Fruit fly (Drosophila melanogaster): ENCODE measurements around the gene AP-1-2beta.

The AP-1-2beta gene

dm6 chrX:19745908-19746604 is 15.3 kb downstream of the AP-1-2beta start, which contains the start of gene parvin:
TSS of gene parvin (plus strand) at chrX:19746041.
- peak; percentile 27 for TF ChIP-seq CG7101 (tag; optimal IDR thresholded peaks at IDR 0.05)
- TF ChIP-seq CG5204 (GFP tag; optimal IDR thresholded peaks at IDR 0.05), result no peak
- TF ChIP-seq tj (GFP tag; optimal IDR thresholded peaks at IDR 0.05), result peak; percentile 86

- no peak for TF ChIP-seq Crg-1 (GFP tag; optimal IDR thresholded peaks at IDR 0.05)
- no peak for TF ChIP-seq cnc (optimal IDR thresholded peaks at IDR 0.05)
- no peak for TF ChIP-seq Mnt (GFP tag; optimal IDR thresholded peaks at IDR 0.05)
- no peak for TF ChIP-seq CG33017 (tag; optimal IDR thresholded peaks at IDR 0.05)
- TF ChIP-seq Clk (GFP tag; optimal IDR thresholded peaks at IDR 0.05), result no peak
- no peak for TF ChIP-seq CG11617 (GFP tag; optimal IDR thresholded peaks at IDR 0.05)
- no peak for TF ChIP-seq cic (GFP tag; optimal IDR thresholded peaks at IDR 0.05)
- TF ChIP-seq tj (GFP tag; optimal IDR thresholded peaks at IDR 0.05), result no peak
Observed at dm6 chrX:19748014-19748413, 17.2 kb downstream of the AP-1-2beta start, which contains the start of gene Alr. TSS of gene Alr (plus strand) at chrX:19748314.

dm6 chrX:19748565-19748964 is 17.8 kb downstream of the AP-1-2beta start:
- TF ChIP-seq kay (GFP tag; ENCODE audit: borderline replicate concordance) (no peak), bab1 (GFP tag; optimal IDR thresholded peaks at IDR 0.05) (peak; percentile 17), toe (GFP tag; optimal IDR thresholded peaks at IDR 0.05) (no peak), Crg-1 (GFP tag; optimal IDR thresholded peaks at IDR 0.05) (peak; percentile 50), CG7101 (tag; optimal IDR thresholded peaks at IDR 0.05) (no peak), Mnt (GFP tag; optimal IDR thresholded peaks at IDR 0.05) (peak; percentile 32), ovo (GFP tag; optimal IDR thresholded peaks at IDR 0.05) (no peak), tj (GFP tag; optimal IDR thresholded peaks at IDR 0.05) (peak; percentile 76), CG1620 (GFP tag; optimal IDR thresholded peaks at IDR 0.05) (peak; percentile 49), CG33017 (tag; optimal IDR thresholded peaks at IDR 0.05) (no peak), CG12768 (GFP tag; optimal IDR thresholded peaks at IDR 0.05) (no peak), Hr96 (GFP tag; optimal IDR thresholded peaks at IDR 0.05) (no peak), CG14711 (tag; optimal IDR thresholded peaks at IDR 0.05) (peak; percentile 13), CG11617 (GFP tag; optimal IDR thresholded peaks at IDR 0.05) (peak; percentile 33)

- TF ChIP-seq toe (GFP tag; optimal IDR thresholded peaks at IDR 0.05) (no peak), cic (GFP tag; optimal IDR thresholded peaks at IDR 0.05) (peak; percentile 86), CG33017 (tag; optimal IDR thresholded peaks at IDR 0.05) (no peak), Mnt (GFP tag; optimal IDR thresholded peaks at IDR 0.05) (peak; percentile 91), Crg-1 (GFP tag; optimal IDR thresholded peaks at IDR 0.05) (peak; percentile 39), CG14711 (tag; optimal IDR thresholded peaks at IDR 0.05) (peak; percentile 59), CG7045 (GFP tag; optimal IDR thresholded peaks at IDR 0.05) (no peak), kay (GFP tag; ENCODE audit: borderline replicate concordance) (no peak), Clk (GFP tag; optimal IDR thresholded peaks at IDR 0.05) (no peak), CG7101 (tag; optimal IDR thresholded peaks at IDR 0.05) (peak; percentile 63), ovo (GFP tag; optimal IDR thresholded peaks at IDR 0.05) (peak; percentile 78), CG11617 (GFP tag; optimal IDR thresholded peaks at IDR 0.05) (peak; percentile 62), Hr96 (GFP tag; optimal IDR thresholded peaks at IDR 0.05) (no peak), bab1 (GFP tag; optimal IDR thresholded peaks at IDR 0.05) (peak; percentile 79), CG12768 (GFP tag; optimal IDR thresholded peaks at IDR 0.05) (no peak), pad (GFP tag; optimal IDR thresholded peaks at IDR 0.05) (peak; percentile 64), CG1620 (GFP tag; optimal IDR thresholded peaks at IDR 0.05) (peak; percentile 0), tj (GFP tag; optimal IDR thresholded peaks at IDR 0.05) (peak; percentile 57), CG5204 (GFP tag; optimal IDR thresholded peaks at IDR 0.05) (no peak), cnc (optimal IDR thresholded peaks at IDR 0.05) (no peak)
Observed at dm6 chrX:19750626-19751149, 19.9 kb downstream of the AP-1-2beta start, which contains the start of gene Abcd3. TSS of gene Abcd3 (plus strand) at chrX:19750770.

- peak; percentile 48 for TF ChIP-seq cic (GFP tag; optimal IDR thresholded peaks at IDR 0.05)
- peak; percentile 38 for TF ChIP-seq Mnt (GFP tag; optimal IDR thresholded peaks at IDR 0.05)
- no peak for TF ChIP-seq cnc (optimal IDR thresholded peaks at IDR 0.05)
- no peak for TF ChIP-seq Crg-1 (GFP tag; optimal IDR thresholded peaks at IDR 0.05)
Observed at dm6 chrX:19752344-19752743, 21.5 kb downstream of the AP-1-2beta start.

dm6 chrX:19753710-19754109 is 22.9 kb downstream of the AP-1-2beta start:
- TF ChIP-seq CG33017 (tag; optimal IDR thresholded peaks at IDR 0.05) (no peak), CG14711 (tag; optimal IDR thresholded peaks at IDR 0.05) (no peak), CG7045 (GFP tag; optimal IDR thresholded peaks at IDR 0.05) (no peak), ovo (GFP tag; optimal IDR thresholded peaks at IDR 0.05) (no peak), CG5204 (GFP tag; optimal IDR thresholded peaks at IDR 0.05) (no peak), Hr96 (GFP tag; optimal IDR thresholded peaks at IDR 0.05) (no peak), tj (GFP tag; optimal IDR thresholded peaks at IDR 0.05) (no peak), cnc (optimal IDR thresholded peaks at IDR 0.05) (no peak), Mnt (GFP tag; optimal IDR thresholded peaks at IDR 0.05) (no peak), kay (GFP tag; ENCODE audit: borderline replicate concordance) (no peak), CG11617 (GFP tag; optimal IDR thresholded peaks at IDR 0.05) (no peak), Crg-1 (GFP tag; optimal IDR thresholded peaks at IDR 0.05) (no peak), cic (GFP tag; optimal IDR thresholded peaks at IDR 0.05) (no peak)
